Fruit fly (Drosophila melanogaster) whole organism, embryonic: Measurements from ENCODE around the gene lawc.

Source experiments
- Atf6 ChIP-seq: fragments of 200-800 bp; sonication (Bioruptor generic); IDR thresholded peaks from 2 replicates; pipeline ENCODE4 v1.3.6; 2022; ENCODE audit warnings: missing biosample characterization, missing genetic modification characterization
- BtbVII ChIP-seq: fragments of 200-800 bp; sonication (Bioruptor generic); optimal IDR thresholded peaks from 3 replicates; lab custom pipeline; 2017; ENCODE audit warnings: missing biosample characterization, mild to moderate bottlenecking, missing genetic modification characterization
- CG10462 ChIP-seq: fragments of 200-800 bp; sonication (Bioruptor generic); optimal IDR thresholded peaks from 2 replicates; lab custom pipeline; 2016; ENCODE audit warnings: missing biosample characterization, missing genetic modification characterization
- CG11093 ChIP-seq: fragments of 200-800 bp; sonication (Bioruptor generic); IDR thresholded peaks from 3 replicates; pipeline ENCODE4 v1.3.6; 2022; ENCODE audit warnings: missing biosample characterization, missing genetic modification characterization
- CG11504 ChIP-seq: fragments of 200-800 bp; sonication (Bioruptor generic); optimal IDR thresholded peaks from 3 replicates; lab custom pipeline; 2019; ENCODE audit warnings: missing biosample characterization, mild to moderate bottlenecking, missing genetic modification characterization, moderate library complexity
- CG12744 ChIP-seq: fragments of 200-800 bp; sonication (Bioruptor generic); optimal IDR thresholded peaks from 2 replicates; lab custom pipeline; 2016; ENCODE audit warnings: missing biosample characterization, missing genetic modification characterization
- CG13424 ChIP-seq: fragments of 200-800 bp; sonication (Bioruptor generic); optimal IDR thresholded peaks from 2 replicates; lab custom pipeline; 2019; ENCODE audit warnings: missing biosample characterization, mild to moderate bottlenecking, missing genetic modification characterization, moderate library complexity
- CG15479 ChIP-seq: fragments of 200-800 bp; sonication (Bioruptor generic); optimal IDR thresholded peaks from 3 replicates; lab custom pipeline; 2019; ENCODE audit warnings: missing biosample characterization, mild to moderate bottlenecking, missing genetic modification characterization, moderate library complexity
- CG15514 ChIP-seq: fragments of 200-800 bp; sonication (Bioruptor generic); optimal IDR thresholded peaks from 3 replicates; lab custom pipeline; 2017; ENCODE audit warnings: missing biosample characterization, missing genetic modification characterization, mild to moderate bottlenecking, moderate library complexity, missing genetic modification reagents
- CG18011 ChIP-seq: fragments of 200-800 bp; sonication (Bioruptor generic); optimal IDR thresholded peaks from 2 replicates; lab custom pipeline; 2017; ENCODE audit warnings: missing biosample characterization, missing genetic modification characterization, mild to moderate bottlenecking, moderate library complexity, missing genotype
- CG18599 ChIP-seq: fragments of 200-800 bp; sonication (Bioruptor generic); optimal IDR thresholded peaks from 3 replicates; lab custom pipeline; 2017; ENCODE audit warnings: missing biosample characterization, missing genetic modification characterization, mild to moderate bottlenecking, moderate library complexity, missing genetic modification reagents
- CG2116 ChIP-seq: fragments of 200-800 bp; sonication (Bioruptor generic); optimal IDR thresholded peaks from 3 replicates; lab custom pipeline; 2018; ENCODE audit warnings: missing biosample characterization, mild to moderate bottlenecking, missing genetic modification characterization
- CG2712 ChIP-seq: fragments of 200-800 bp; optimal IDR thresholded peaks from 3 replicates; lab custom pipeline; 2019; ENCODE audit warnings: missing biosample characterization, mild to moderate bottlenecking, missing genetic modification characterization, moderate library complexity
- CG30020 ChIP-seq: fragments of 200-800 bp; optimal IDR thresholded peaks from 2 replicates; lab custom pipeline; 2019; ENCODE audit warnings: missing biosample characterization, mild to moderate bottlenecking, missing genetic modification characterization, moderate library complexity
- CG30431 ChIP-seq: fragments of 200-800 bp; sonication (Bioruptor generic); optimal IDR thresholded peaks from 2 replicates; lab custom pipeline; 2017; ENCODE audit warnings: missing biosample characterization, missing genetic modification characterization
- CG32532 ChIP-seq: fragments of 200-800 bp; sonication (Bioruptor generic); IDR thresholded peaks from 2 replicates; pipeline ENCODE4 v1.3.6; 2022; ENCODE audit warnings: missing biosample characterization, missing genetic modification characterization
- CG3281 ChIP-seq: fragments of 200-800 bp; sonication (Bioruptor generic); optimal IDR thresholded peaks from 3 replicates; lab custom pipeline; 2017; ENCODE audit warnings: missing biosample characterization, mild to moderate bottlenecking, missing genetic modification characterization
- CG4404 ChIP-seq: fragments of 200-800 bp; sonication (Bioruptor generic); IDR thresholded peaks from 2 replicates; pipeline ENCODE4 v1.3.6; 2022; ENCODE audit warnings: missing biosample characterization, missing genetic modification characterization
- CG4854 ChIP-seq: fragments of 200-800 bp; sonication (Bioruptor generic); optimal IDR thresholded peaks from 2 replicates; lab custom pipeline; 2016; ENCODE audit warnings: missing biosample characterization, missing genetic modification characterization, inconsistent platforms
- CG6175 ChIP-seq: fragments of 200-800 bp; sonication (Bioruptor generic); IDR thresholded peaks from 3 replicates; pipeline ENCODE4 v1.3.6; 2022; ENCODE audit warnings: missing biosample characterization, missing genetic modification characterization
- CG6791 ChIP-seq: fragments of 200-800 bp; sonication (Bioruptor generic); IDR thresholded peaks from 3 replicates; pipeline ENCODE4 v1.3.6; 2022; ENCODE audit warnings: missing biosample characterization, missing genetic modification characterization; ENCODE audit not compliant: partially characterized antibody
- CG8924 ChIP-seq: fragments of 200-800 bp; optimal IDR thresholded peaks from 3 replicates; lab custom pipeline; 2019; ENCODE audit warnings: missing biosample characterization, mild to moderate bottlenecking, missing genetic modification characterization, moderate library complexity
- Camta ChIP-seq: fragments of 200-800 bp; sonication (Bioruptor generic); optimal IDR thresholded peaks from 2 replicates; lab custom pipeline; 2016; ENCODE audit warnings: missing biosample characterization, missing genetic modification characterization
- Dad ChIP-seq: fragments of 200-800 bp; sonication (Bioruptor generic); optimal IDR thresholded peaks from 3 replicates; lab custom pipeline; 2016; ENCODE audit warnings: missing biosample characterization, missing genetic modification characterization
- Dfd ChIP-seq, 2 experiments: fragments of >200 bp; optimal IDR thresholded peaks; 2 replicates each; lab custom pipeline; 2017; ENCODE audit warnings: missing biosample characterization in 2 of 2, missing genetic modification characterization in 2 of 2
- Dip3 ChIP-seq: fragments of 200-800 bp; sonication (Bioruptor generic); optimal IDR thresholded peaks from 3 replicates; lab custom pipeline; 2016; ENCODE audit warnings: missing biosample characterization, missing genetic modification characterization
- Dll ChIP-seq: fragments of 200-800 bp; sonication (Bioruptor generic); IDR thresholded peaks from 4 replicates; pipeline ENCODE4 v1.3.6; 2022; ENCODE audit warnings: missing biosample characterization, missing genetic modification characterization; ENCODE audit not compliant: partially characterized antibody
- Dp ChIP-seq: fragments of 200-800 bp; sonication (Bioruptor generic); optimal IDR thresholded peaks from 2 replicates; lab custom pipeline; 2018; ENCODE audit warnings: missing biosample characterization, mild to moderate bottlenecking, missing genetic modification characterization, moderate library complexity
- Eip74EF ChIP-seq, 2 experiments: fragments of 200-800 bp in 1 of 2; fragments of >200 bp in 1 of 2; sonication (Bioruptor generic) in 1 of 2; optimal IDR thresholded peaks; 2 replicates each; lab custom pipeline; 2017 to 2019; ENCODE audit warnings: missing biosample characterization in 2 of 2, missing genetic modification characterization in 2 of 2, mild to moderate bottlenecking in 1 of 2, moderate library complexity in 1 of 2
- Ets65A ChIP-seq: fragments of 200-800 bp; sonication (Bioruptor generic); peaks from one replicate; lab custom pipeline; 2016; ENCODE audit warnings: missing biosample characterization, missing genetic modification characterization
- Hand ChIP-seq: fragments of 200-800 bp; sonication (Bioruptor generic); optimal IDR thresholded peaks from 2 replicates; lab custom pipeline; 2017; ENCODE audit warnings: mild to moderate bottlenecking, missing biosample characterization, missing genetic modification reagents, missing genetic modification characterization
- Hey ChIP-seq: fragments of 200-800 bp; sonication (Bioruptor generic); optimal IDR thresholded peaks from 3 replicates; lab custom pipeline; 2018; ENCODE audit warnings: missing biosample characterization, mild to moderate bottlenecking, missing genetic modification characterization
- Lim3 ChIP-seq: fragments of 200-800 bp; sonication (Bioruptor generic); IDR thresholded peaks from 2 replicates; pipeline ENCODE4 v1.3.6; 2022; ENCODE audit warnings: missing biosample characterization, missing genetic modification characterization
- Taf1 ChIP-seq: fragments of 200-800 bp; sonication (Bioruptor generic); IDR thresholded peaks from 2 replicates; pipeline ENCODE4 v1.3.6; 2022; ENCODE audit warnings: missing biosample characterization, missing genetic modification characterization
- aop ChIP-seq: fragments of 200-800 bp; sonication (Bioruptor generic); IDR thresholded peaks from 2 replicates; pipeline ENCODE4 v1.3.6; 2022; ENCODE audit warnings: missing biosample characterization, missing genetic modification characterization
- bcd ChIP-seq: fragments of 200-800 bp; sonication (Bioruptor generic); optimal IDR thresholded peaks from 2 replicates; lab custom pipeline; 2017; ENCODE audit warnings: missing biosample characterization, mild to moderate bottlenecking, missing genetic modification characterization
- ci ChIP-seq: fragments of 200-800 bp; sonication (Bioruptor generic); IDR thresholded peaks from 3 replicates; pipeline ENCODE4 v1.3.6; 2022; ENCODE audit warnings: missing biosample characterization, missing genetic modification characterization
- crp ChIP-seq, 2 experiments: fragments of 200-800 bp; sonication (Bioruptor generic); optimal IDR thresholded peaks; 2 replicates in 1 of 2; 3 replicates in 1 of 2; lab custom pipeline; 2017; ENCODE audit warnings: missing biosample characterization in 2 of 2, missing genetic modification characterization in 2 of 2, mild to moderate bottlenecking in 1 of 2, moderate library complexity in 1 of 2
- dmrt99B ChIP-seq: fragments of 200-800 bp; sonication (Bioruptor generic); optimal IDR thresholded peaks from 2 replicates; lab custom pipeline; 2018; ENCODE audit warnings: missing biosample characterization, mild to moderate bottlenecking, missing genetic modification characterization, moderate library complexity
- ewg ChIP-seq: fragments of 200-800 bp; sonication (Bioruptor generic); optimal IDR thresholded peaks from 3 replicates; lab custom pipeline; 2017; ENCODE audit warnings: mild to moderate bottlenecking, missing biosample characterization, missing genetic modification reagents, missing genetic modification characterization
- fd102C ChIP-seq: fragments of 200-800 bp; sonication (Bioruptor generic); optimal IDR thresholded peaks from 2 replicates; lab custom pipeline; 2018; ENCODE audit warnings: missing biosample characterization, mild to moderate bottlenecking, missing genetic modification characterization, moderate library complexity
- insv ChIP-seq, 2 experiments: fragments of 200-800 bp; sonication (Bioruptor generic); optimal IDR thresholded peaks; 3 replicates each; lab custom pipeline; 2016 to 2018; ENCODE audit warnings: missing biosample characterization in 2 of 2, missing genetic modification characterization in 2 of 2
- jing ChIP-seq: fragments of 200-800 bp; sonication (Bioruptor generic); optimal IDR thresholded peaks from 2 replicates; lab custom pipeline; 2018; ENCODE audit warnings: missing biosample characterization, mild to moderate bottlenecking, missing genetic modification characterization
- lbe ChIP-seq: fragments of 200-800 bp; sonication (Bioruptor generic); optimal IDR thresholded peaks from 2 replicates; lab custom pipeline; 2016; ENCODE audit warnings: missing biosample characterization, mild to moderate bottlenecking, missing genetic modification characterization
- pho ChIP-seq: fragments of 200-800 bp; sonication (Bioruptor generic); optimal IDR thresholded peaks from 2 replicates; lab custom pipeline; 2016; ENCODE audit warnings: missing biosample characterization, missing genetic modification characterization
- slp2 ChIP-seq: fragments of 200-800 bp; sonication (Bioruptor generic); optimal IDR thresholded peaks from 2 replicates; lab custom pipeline; 2016; ENCODE audit warnings: missing biosample characterization, missing genetic modification characterization
- sob ChIP-seq: fragments of 200-800 bp; sonication (Bioruptor generic); IDR thresholded peaks from 2 replicates; pipeline ENCODE4 v1.3.6; 2022; ENCODE audit warnings: missing biosample characterization, missing genetic modification characterization
- tup ChIP-seq: fragments of 200-800 bp; sonication (Bioruptor generic); optimal IDR thresholded peaks from 2 replicates; lab custom pipeline; 2016; ENCODE audit warnings: missing biosample characterization, mild to moderate bottlenecking, missing genetic modification characterization, moderate library complexity
- vfl ChIP-seq: fragments of 200-800 bp; sonication (Bioruptor generic); optimal IDR thresholded peaks from 2 replicates; lab custom pipeline; 2016; ENCODE audit warnings: missing biosample characterization, missing genetic modification characterization

Gene lawc

DNA sequence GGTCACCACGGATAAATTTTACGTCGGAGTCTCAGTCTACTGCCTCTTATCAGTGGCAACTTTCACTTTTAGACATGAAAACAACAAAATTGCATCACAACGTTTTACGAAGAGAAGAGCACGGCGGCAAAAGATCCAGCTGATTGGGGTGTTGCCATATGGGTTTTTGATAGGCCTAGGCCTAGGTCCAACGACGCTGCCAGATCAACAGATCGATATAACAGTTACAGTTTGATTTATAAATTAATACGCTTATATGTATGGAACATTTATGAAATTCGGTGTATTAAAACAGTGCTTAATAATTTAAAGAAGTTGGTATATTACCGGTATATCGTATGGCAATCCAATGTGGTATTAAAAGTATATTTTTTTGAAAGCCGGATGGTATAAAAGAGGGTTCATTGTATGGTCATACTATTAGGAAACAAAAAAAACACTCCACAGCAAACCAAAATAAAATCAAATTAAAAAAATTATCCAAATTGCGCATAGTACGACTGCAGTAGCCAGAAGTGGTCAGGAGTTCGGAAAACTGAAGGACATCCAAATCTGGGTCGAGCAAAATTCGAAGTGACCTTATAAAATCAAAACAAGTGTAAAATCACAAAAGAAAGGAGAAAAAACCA is 25.3 kb upstream of the lawc start, which contains the start of gene CG1440 (continued):
- TF ChIP-seq Hey (no peak), Dfd (GFP tag; optimal IDR thresholded peaks at IDR 0.05; lab: Kevin White, UChicago) (no peak), CG15514 (GFP tag; lab: Kevin White, UChicago) (peak; percentile 76), fd102C (no peak), CG6175 (GFP tag; lab: Robert Waterston, UW) (no peak), Dad (no peak), CG13424 (tag; lab: Kevin White, UChicago) (peak; percentile 14), bcd (GFP tag; lab: Kevin White, UChicago) (no peak), Atf6 (GFP tag; lab: Robert Waterston, UW) (0 out of 2 replicates have a peak, but pooled peaks have one; percentile 5), crp (GFP tag; optimal IDR thresholded peaks at IDR 0.05; lab: Kevin White, UChicago) (peak; percentile 19 to 92), sob (GFP tag; lab: Robert Waterston, UW) (0 out of 2 replicates have a peak, but pooled peaks have one; percentile 34), jing (no peak), Dll (GFP tag; lab: Robert Waterston, UW) (peak; percentile 3; the same call in 1 of the 4 replicates), CG8924 (peak; percentile 73), CG3281 (GFP tag; lab: Kevin White, UChicago) (no peak), CG2712 (tag; lab: Kevin White, UChicago) (peak; percentile 21), BtbVII (GFP tag; lab: Kevin White, UChicago) (no peak), Lim3 (GFP tag; lab: Robert Waterston, UW) (no peak), tup (no peak), CG15479 (peak; percentile 64), Hand (GFP tag; lab: Kevin White, UChicago) (no peak), vfl (GFP tag; lab: Kevin White, UChicago) (no peak), insv (GFP tag; optimal IDR thresholded peaks at IDR 0.05; lab: Kevin White, UChicago) (peak in 1 of 2 experiments; percentile 21), dmrt99B (no peak), CG6791 (GFP tag; lab: Robert Waterston, UW) (no peak), CG4854 (GFP tag; lab: Kevin White, UChicago) (no peak), CG32532 (peak; percentile 24; the same call in 1 of the 2 replicates), slp2 (GFP tag; lab: Kevin White, UChicago) (no peak), CG18599 (GFP tag; lab: Kevin White, UChicago) (no peak), aop (GFP tag; lab: Robert Waterston, UW) (no peak), Dp (peak; percentile 62), Taf1 (GFP tag; lab: Robert Waterston, UW) (no peak), CG12744 (GFP tag; lab: Kevin White, UChicago) (no peak), CG18011 (GFP tag; lab: Kevin White, UChicago) (no peak), lbe (GFP tag; lab: Kevin White, UChicago) (peak; percentile 41), CG30020 (tag; lab: Kevin White, UChicago) (no peak), Dip3 (GFP tag; lab: Kevin White, UChicago) (peak; percentile 40), CG30431 (GFP tag; lab: Kevin White, UChicago) (no peak), CG11504 (tag; lab: Kevin White, UChicago) (no peak), CG2116 (peak; percentile 44), CG4404 (GFP tag; lab: Robert Waterston, UW) (no peak), Camta (no peak), Ets65A (GFP tag; lab: Kevin White, UChicago) (peak; percentile 31), CG10462 (GFP tag; lab: Kevin White, UChicago) (no peak), pho (peak; percentile 28), CG11093 (GFP tag; lab: Robert Waterston, UW) (no peak), Eip74EF (GFP tag; optimal IDR thresholded peaks at IDR 0.05; lab: Kevin White, UChicago) (no peak), ewg (GFP tag; lab: Kevin White, UChicago) (no peak), ci (GFP tag; lab: Robert Waterston, UW) (no peak)
